Worm (Caenorhabditis elegans) whole organism, L4 larva: Measurements from ENCODE around the gene scl-9.

Source experiments
- D1046.2 ChIP-seq: fragments of 200-800 bp; sonication (Bioruptor generic); IDR thresholded peaks from 2 replicates; pipeline ENCODE4 v1.3.6; 2022; ENCODE audit warnings: missing genetic modification characterization, missing compliant biosample characterization
- F10B5.3 ChIP-seq: sonication (generic microtip); optimal IDR thresholded peaks from 2 replicates; lab custom pipeline; 2016; ENCODE audit warnings: mild to moderate bottlenecking, missing genetic modification characterization, missing compliant biosample characterization
- F26F4.8 ChIP-seq: fragments of 200-800 bp; sonication (Bioruptor generic); conservative IDR thresholded peaks from 2 replicates; pipeline ENCODE4 v1.3.6; 2022; ENCODE audit warnings: missing genetic modification characterization, missing compliant biosample characterization
- F44E2.7 ChIP-seq: fragments of 200-800 bp; sonication (Bioruptor generic); IDR thresholded peaks from 2 replicates; pipeline ENCODE4 v2.1.2; 2022; ENCODE audit warnings: missing genetic modification characterization, missing compliant biosample characterization
- Y48G9A.11 ChIP-seq: fragments of 200-800 bp; sonication (Bioruptor generic); IDR thresholded peaks from 2 replicates; pipeline ENCODE4 v1.3.6; 2022; ENCODE audit warnings: missing genetic modification reagents, missing genetic modification characterization, missing compliant biosample characterization
- Y5F2A.4 ChIP-seq: fragments of 200-800 bp; sonication (Bioruptor generic); optimal IDR thresholded peaks from 2 replicates; lab custom pipeline; 2018; ENCODE audit warnings: mild to moderate bottlenecking, missing genetic modification characterization, missing compliant biosample characterization
- Y75B8A.6 ChIP-seq: fragments of 200-800 bp; sonication (Bioruptor generic); IDR thresholded peaks from 2 replicates; pipeline ENCODE4 v1.3.6; 2022; ENCODE audit warnings: missing genetic modification reagents, missing genetic modification characterization, missing compliant biosample characterization
- aha-1 ChIP-seq: fragments of 150-350 bp; peaks from one replicate; lab custom pipeline; 2014; ENCODE audit warnings: missing biosample characterization, missing genetic modification characterization
- arid-1 ChIP-seq: fragments of 200-800 bp; sonication (Bioruptor generic); conservative IDR thresholded peaks from 2 replicates; pipeline ENCODE4 v1.3.6; 2022; ENCODE audit warnings: missing genetic modification reagents, missing genetic modification characterization, missing compliant biosample characterization
- ceh-20 ChIP-seq: fragments of 200-800 bp; sonication (Bioruptor generic); IDR thresholded peaks from 2 replicates; pipeline ENCODE4 v1.3.6; 2022; ENCODE audit warnings: missing genetic modification reagents, missing genetic modification characterization, missing compliant biosample characterization
- ceh-62 ChIP-seq: sonication (generic microtip); optimal IDR thresholded peaks from 2 replicates; lab custom pipeline; 2017; ENCODE audit warnings: missing biosample characterization, missing genetic modification characterization
- cey-2 ChIP-seq: sonication (generic microtip); optimal IDR thresholded peaks from 3 replicates; lab custom pipeline; 2017; ENCODE audit warnings: missing genetic modification characterization, mild to moderate bottlenecking, missing compliant biosample characterization, antibody characterized with exemption, borderline replicate concordance; ENCODE audit not compliant: insufficient read depth
- ctbp-1 ChIP-seq: fragments of 200-800 bp; sonication (Bioruptor generic); IDR thresholded peaks from 2 replicates; pipeline ENCODE4 v1.3.6; 2022; ENCODE audit warnings: missing genetic modification reagents, missing genetic modification characterization, missing compliant biosample characterization
- daf-16 ChIP-seq, 3 experiments: sonication (generic microtip); optimal IDR thresholded peaks; 2 replicates each; lab custom pipeline; 2016 to 2017; ENCODE audit warnings: missing genetic modification characterization in 3 of 3, missing genetic modification reagents in 3 of 3, mild to moderate bottlenecking in 2 of 3, missing compliant biosample characterization in 2 of 3, missing biosample characterization in 1 of 3, moderate library complexity in 1 of 3
- daf-8 ChIP-seq: fragments of 200-800 bp; sonication (Bioruptor generic); IDR thresholded peaks from 2 replicates; pipeline ENCODE4 v1.3.6; 2022; ENCODE audit warnings: missing genetic modification characterization, missing compliant biosample characterization
- dmd-6 ChIP-seq: fragments of 200-800 bp; sonication (Bioruptor generic); IDR thresholded peaks from 2 replicates; pipeline ENCODE4 v1.3.6; 2022; ENCODE audit warnings: missing genetic modification reagents, missing genetic modification characterization, missing compliant biosample characterization
- dmd-9 ChIP-seq: fragments of 200-800 bp; sonication (Bioruptor generic); IDR thresholded peaks from 2 replicates; pipeline ENCODE4 v1.3.6; 2022; ENCODE audit warnings: missing genetic modification reagents, missing genetic modification characterization, missing compliant biosample characterization
- dpl-1 ChIP-seq: fragments of 150-350 bp; optimal IDR thresholded peaks from 2 replicates; lab custom pipeline; 2014; ENCODE audit warnings: missing biosample characterization, missing genetic modification reagents, missing genetic modification characterization
- dve-1 ChIP-seq: sonication (generic microtip); optimal IDR thresholded peaks from 2 replicates; lab custom pipeline; 2017; ENCODE audit warnings: antibody characterized with exemption, mild to moderate bottlenecking, missing genetic modification characterization, missing compliant biosample characterization; ENCODE audit not compliant: insufficient read depth
- egl-43 ChIP-seq: fragments of 200-800 bp; sonication (Bioruptor generic); IDR thresholded peaks from 2 replicates; pipeline ENCODE4 v1.3.6; 2022; ENCODE audit warnings: missing genetic modification reagents, missing genetic modification characterization, missing compliant biosample characterization
- gei-8 ChIP-seq: fragments of 200-800 bp; sonication (Bioruptor generic); optimal IDR thresholded peaks from 2 replicates; lab custom pipeline; 2018; ENCODE audit warnings: mild to moderate bottlenecking, missing genetic modification characterization, missing compliant biosample characterization
- hlh-11 ChIP-seq: fragments of 200-800 bp; sonication (Bioruptor generic); optimal IDR thresholded peaks from 2 replicates; lab custom pipeline; 2018; ENCODE audit warnings: mild to moderate bottlenecking, missing genetic modification characterization, missing compliant biosample characterization
- hlh-30 ChIP-seq: sonication (generic microtip); optimal IDR thresholded peaks from 2 replicates; lab custom pipeline; 2017; ENCODE audit warnings: antibody characterized with exemption, mild to moderate bottlenecking, missing genetic modification characterization, missing compliant biosample characterization; ENCODE audit not compliant: insufficient read depth
- jun-1 ChIP-seq: fragments of 150-350 bp; optimal IDR thresholded peaks from 2 replicates; lab custom pipeline; 2014; ENCODE audit warnings: missing biosample characterization, missing genetic modification reagents, missing genetic modification characterization
- lim-7 ChIP-seq: fragments of 200-800 bp; sonication (Bioruptor generic); IDR thresholded peaks from 2 replicates; pipeline ENCODE4 v1.3.6; 2022; ENCODE audit warnings: missing genetic modification characterization, missing compliant biosample characterization
- lin-13 ChIP-seq: fragments of 150-350 bp; optimal IDR thresholded peaks from 2 replicates; lab custom pipeline; 2014; ENCODE audit warnings: missing biosample characterization, missing genetic modification reagents, missing genetic modification characterization
- lin-15B ChIP-seq: fragments of 150-350 bp; sonication (generic microtip); optimal IDR thresholded peaks from 3 replicates; lab custom pipeline; 2014; ENCODE audit warnings: missing biosample characterization, missing genetic modification characterization
- lin-39 ChIP-seq: fragments of 150-350 bp; optimal IDR thresholded peaks from 2 replicates; lab custom pipeline; 2014; ENCODE audit warnings: missing biosample characterization, missing genetic modification reagents, missing genetic modification characterization
- lir-3 ChIP-seq: sonication (generic microtip); optimal IDR thresholded peaks from 2 replicates; lab custom pipeline; 2016; ENCODE audit warnings: mild to moderate bottlenecking, missing genetic modification characterization, missing compliant biosample characterization
- madf-5 ChIP-seq, 2 experiments: fragments of 200-800 bp; sonication (Bioruptor generic); IDR thresholded peaks; 2 replicates each; pipeline ENCODE4 v1.3.6; 2022; ENCODE audit warnings: missing compliant biosample characterization in 2 of 2, missing genetic modification characterization in 2 of 2
- mdl-1 ChIP-seq, 2 experiments: fragments of 150-350 bp in 1 of 2; sonication (generic microtip) in 1 of 2; optimal IDR thresholded peaks; 2 replicates each; lab custom pipeline; 2014 to 2017; ENCODE audit warnings: missing biosample characterization in 2 of 2, missing genetic modification characterization in 2 of 2
- mdt-29 ChIP-seq: fragments of 200-800 bp; sonication (Bioruptor generic); IDR thresholded peaks from 2 replicates; pipeline ENCODE4 v1.3.6; 2022; ENCODE audit warnings: missing genetic modification reagents, missing genetic modification characterization, missing compliant biosample characterization
- mep-1 ChIP-seq: fragments of 150-350 bp; sonication (generic microtip); optimal IDR thresholded peaks from 3 replicates; lab custom pipeline; 2014; ENCODE audit warnings: missing biosample characterization, missing genetic modification characterization
- mes-2 ChIP-seq: sonication (generic microtip); optimal IDR thresholded peaks from 2 replicates; lab custom pipeline; 2016; ENCODE audit warnings: missing genotype, mild to moderate bottlenecking, missing genetic modification characterization, missing compliant biosample characterization; ENCODE audit not compliant: poor library complexity, severe bottlenecking
- mxl-3 ChIP-seq: fragments of 200-800 bp; sonication (Bioruptor generic); optimal IDR thresholded peaks from 2 replicates; lab custom pipeline; 2018; ENCODE audit warnings: mild to moderate bottlenecking, missing genetic modification characterization, missing compliant biosample characterization
- nhr-10 ChIP-seq: fragments of 150-350 bp; optimal IDR thresholded peaks from 2 replicates; lab custom pipeline; 2014; ENCODE audit warnings: missing biosample characterization, missing genetic modification characterization
- nhr-102 ChIP-seq: sonication (generic microtip); optimal IDR thresholded peaks from 2 replicates; lab custom pipeline; 2016; ENCODE audit warnings: mild to moderate bottlenecking, missing genetic modification characterization, moderate library complexity, missing compliant biosample characterization
- nhr-11 ChIP-seq: fragments of 150-350 bp; optimal IDR thresholded peaks from 2 replicates; lab custom pipeline; 2014; ENCODE audit warnings: missing biosample characterization, missing genetic modification characterization
- nhr-25 ChIP-seq: sonication (generic microtip); optimal IDR thresholded peaks from 2 replicates; lab custom pipeline; 2017; ENCODE audit warnings: missing genetic modification characterization, mild to moderate bottlenecking, missing compliant biosample characterization, antibody characterized with exemption, moderate library complexity, borderline replicate concordance; ENCODE audit not compliant: insufficient read depth
- nhr-28 ChIP-seq: fragments of 150-350 bp; optimal IDR thresholded peaks from 2 replicates; lab custom pipeline; 2014; ENCODE audit warnings: missing biosample characterization, missing genetic modification characterization
- nhr-77 ChIP-seq: fragments of 150-350 bp; optimal IDR thresholded peaks from 2 replicates; lab custom pipeline; 2014; ENCODE audit warnings: missing biosample characterization, missing genetic modification characterization
- php-3 ChIP-seq: fragments of 200-800 bp; sonication (Bioruptor generic); IDR thresholded peaks from 2 replicates; pipeline ENCODE4 v1.3.6; 2022; ENCODE audit warnings: missing genetic modification reagents, missing genetic modification characterization, missing compliant biosample characterization
- pqm-1 ChIP-seq: sonication (generic microtip); optimal IDR thresholded peaks from 2 replicates; lab custom pipeline; 2017; ENCODE audit warnings: missing biosample characterization, missing genetic modification characterization
- set-16 ChIP-seq: fragments of 200-800 bp; sonication (Bioruptor generic); IDR thresholded peaks from 2 replicates; pipeline ENCODE4 v1.3.6; 2022; ENCODE audit warnings: missing genetic modification reagents, missing genetic modification characterization, missing compliant biosample characterization
- skn-1 ChIP-seq: fragments of 150-350 bp; optimal IDR thresholded peaks from 2 replicates; lab custom pipeline; 2014; ENCODE audit warnings: missing biosample characterization, missing genetic modification characterization
- vab-7 ChIP-seq: fragments of 200-800 bp; sonication (Bioruptor generic); IDR thresholded peaks from 2 replicates; pipeline ENCODE4 v1.3.6; 2022; ENCODE audit warnings: missing genetic modification reagents, missing genetic modification characterization, missing compliant biosample characterization
- zfp-2 ChIP-seq: sonication (generic microtip); optimal IDR thresholded peaks from 2 replicates; lab custom pipeline; 2016; ENCODE audit warnings: mild to moderate bottlenecking, missing genetic modification characterization, missing compliant biosample characterization
- zip-11 ChIP-seq: fragments of 200-800 bp; sonication (Bioruptor generic); IDR thresholded peaks from 2 replicates; pipeline ENCODE4 v1.3.6; 2022; ENCODE audit warnings: missing genetic modification characterization, missing compliant biosample characterization
- zip-2 ChIP-seq: fragments of 150-350 bp; optimal IDR thresholded peaks from 2 replicates; lab custom pipeline; 2014; ENCODE audit warnings: missing biosample characterization, missing genetic modification characterization
- ztf-11 ChIP-seq: fragments of 150-350 bp; optimal IDR thresholded peaks from 2 replicates; lab custom pipeline; 2014; ENCODE audit warnings: missing biosample characterization, missing genetic modification characterization

scl-9 gene

ce11 chrIV:13013231-13013630 is 33.7 kb upstream of the scl-9 start:
- TF ChIP-seq zip-2 (tag; lab: Kevin White, UChicago) (no peak), aha-1 (peak; percentile 36), ceh-62 (no peak), mxl-3 (GFP tag; lab: Kevin White, UChicago) (peak; percentile 1), mep-1 (tag; lab: Kevin White, UChicago) (peak; percentile 24), nhr-28 (tag; lab: Kevin White, UChicago) (peak; percentile 35), lin-39 (no peak), daf-16 (GFP tag; optimal IDR thresholded peaks at IDR 0.05; lab: Kevin White, UChicago) (no peak), daf-16 (tag; optimal IDR thresholded peaks at IDR 0.05; lab: Kevin White, UChicago) (no peak), nhr-77 (no peak), ctbp-1 (GFP tag; lab: Robert Waterston, UW) (no peak), vab-7 (GFP tag; lab: Robert Waterston, UW) (no peak), hlh-11 (peak; percentile 19), pqm-1 (no peak), Y5F2A.4 (no peak), lir-3 (no peak), F10B5.3 (tag; lab: Kevin White, UChicago) (no peak), ceh-20 (GFP tag; lab: Robert Waterston, UW) (no peak), mdl-1 (tag; optimal IDR thresholded peaks at IDR 0.05; lab: Kevin White, UChicago) (peak in 1 of 2 experiments; percentile 17), cey-2 (tag; lab: Kevin White, UChicago) (no peak), daf-8 (GFP tag; lab: Robert Waterston, UW) (no peak), egl-43 (no peak), nhr-25 (tag; lab: Kevin White, UChicago) (peak; percentile 6), set-16 (GFP tag; lab: Robert Waterston, UW) (no peak), dmd-9 (GFP tag; lab: Robert Waterston, UW) (no peak), nhr-10 (no peak), skn-1 (tag; lab: Kevin White, UChicago) (no peak), zip-11 (GFP tag; lab: Robert Waterston, UW) (no peak), arid-1 (GFP tag; lab: Robert Waterston, UW) (no peak), F44E2.7 (GFP tag; lab: Robert Waterston, UW) (no peak), lim-7 (no peak), Y75B8A.6 (GFP tag; lab: Robert Waterston, UW) (no peak), F26F4.8 (no peak), D1046.2 (GFP tag; lab: Robert Waterston, UW) (no peak), zfp-2 (tag; lab: Kevin White, UChicago) (no peak), lin-15B (tag; lab: Kevin White, UChicago) (no peak), lin-13 (no peak), hlh-30 (tag; lab: Kevin White, UChicago) (peak; percentile 56), dve-1 (tag; lab: Kevin White, UChicago) (peak; percentile 19), gei-8 (GFP tag; lab: Kevin White, UChicago) (no peak), nhr-11 (tag; lab: Kevin White, UChicago) (no peak), jun-1 (tag; lab: Kevin White, UChicago) (no peak), dmd-6 (GFP tag; lab: Robert Waterston, UW) (no peak), madf-5 (GFP tag; IDR thresholded peaks at IDR 0.05; lab: Robert Waterston, UW) (no peak), Y48G9A.11 (no peak), ztf-11 (tag; lab: Kevin White, UChicago) (no peak), php-3 (no peak), dpl-1 (no peak), nhr-102 (tag; lab: Kevin White, UChicago) (no peak), mes-2 (tag; lab: Kevin White, UChicago) (peak; percentile 20), mdt-29 (GFP tag; lab: Robert Waterston, UW) (no peak)
